Worm (Caenorhabditis elegans) whole organism, late embryonic: ENCODE measurements around the gene F54D5.9.

Source experiments
- C08G9.2 ChIP-seq: sonication (generic microtip); optimal IDR thresholded peaks from 2 replicates; lab custom pipeline; 2016; ENCODE audit warnings: mild to moderate bottlenecking, missing genetic modification characterization, moderate library complexity, missing compliant biosample characterization
- C38D4.7 ChIP-seq: fragments of 200-800 bp; sonication (Bioruptor generic); optimal IDR thresholded peaks from 2 replicates; lab custom pipeline; 2018; ENCODE audit warnings: mild to moderate bottlenecking, missing genetic modification characterization, moderate library complexity, missing compliant biosample characterization
- F13H6.1 ChIP-seq: sonication (generic microtip); optimal IDR thresholded peaks from 2 replicates; lab custom pipeline; 2016; ENCODE audit warnings: missing genetic modification characterization, missing compliant biosample characterization
- K09A11.1 ChIP-seq: sonication (generic microtip); optimal IDR thresholded peaks from 2 replicates; lab custom pipeline; 2017; ENCODE audit warnings: antibody characterized with exemption, mild to moderate bottlenecking, missing genetic modification characterization, missing compliant biosample characterization; ENCODE audit not compliant: insufficient read depth
- T23F11.4 ChIP-seq: fragments of 200-800 bp; sonication (Bioruptor generic); optimal IDR thresholded peaks from 2 replicates; lab custom pipeline; 2018; ENCODE audit warnings: mild to moderate bottlenecking, missing genetic modification characterization, missing compliant biosample characterization
- Y22D7AL.16 ChIP-seq: sonication (generic microtip); optimal IDR thresholded peaks from 2 replicates; lab custom pipeline; 2016; ENCODE audit warnings: missing genetic modification characterization, missing compliant biosample characterization
- ama-1 ChIP-seq: fragments of 150-350 bp; optimal IDR thresholded peaks from 2 replicates; lab custom pipeline; 2014
- ceh-14 ChIP-seq: sonication (generic microtip); optimal IDR thresholded peaks from 2 replicates; lab custom pipeline; 2016; ENCODE audit warnings: missing genotype, missing genetic modification characterization, missing compliant biosample characterization
- ceh-19 ChIP-seq: fragments of 200-800 bp; sonication (Bioruptor generic); optimal IDR thresholded peaks from 2 replicates; lab custom pipeline; 2018; ENCODE audit warnings: mild to moderate bottlenecking, missing genetic modification characterization, missing compliant biosample characterization
- ceh-2 ChIP-seq: sonication (generic microtip); optimal IDR thresholded peaks from 2 replicates; lab custom pipeline; 2016; ENCODE audit warnings: missing genotype, missing genetic modification characterization, missing compliant biosample characterization
- ceh-24 ChIP-seq: sonication (generic microtip); optimal IDR thresholded peaks from 2 replicates; lab custom pipeline; 2016; ENCODE audit warnings: mild to moderate bottlenecking, missing genetic modification characterization, missing compliant biosample characterization
- ceh-31 ChIP-seq: sonication (generic microtip); optimal IDR thresholded peaks from 2 replicates; lab custom pipeline; 2016; ENCODE audit warnings: missing genetic modification characterization, missing compliant biosample characterization
- ceh-34 ChIP-seq: sonication (generic microtip); optimal IDR thresholded peaks from 2 replicates; lab custom pipeline; 2016; ENCODE audit warnings: mild to moderate bottlenecking, missing genetic modification characterization, missing compliant biosample characterization
- ceh-48 ChIP-seq: sonication (generic microtip); optimal IDR thresholded peaks from 2 replicates; lab custom pipeline; 2016; ENCODE audit warnings: missing genetic modification characterization, inconsistent platforms, missing compliant biosample characterization
- ceh-6 ChIP-seq: fragments of 200-800 bp; sonication (Bioruptor generic); optimal IDR thresholded peaks from 2 replicates; lab custom pipeline; 2018; ENCODE audit warnings: mild to moderate bottlenecking, missing genetic modification characterization, missing compliant biosample characterization
- dmd-4 ChIP-seq: sonication (generic microtip); optimal IDR thresholded peaks from 2 replicates; lab custom pipeline; 2016; ENCODE audit warnings: borderline replicate concordance, missing genetic modification characterization, missing compliant biosample characterization
- dve-1 ChIP-seq: sonication (generic microtip); optimal IDR thresholded peaks from 2 replicates; lab custom pipeline; 2017; ENCODE audit warnings: antibody characterized with exemption, mild to moderate bottlenecking, missing genetic modification characterization, missing compliant biosample characterization
- elt-2 ChIP-seq: sonication (generic microtip); optimal IDR thresholded peaks from 2 replicates; lab custom pipeline; 2016; ENCODE audit warnings: missing genetic modification reagents, missing genetic modification characterization, missing compliant biosample characterization
- elt-4 ChIP-seq: sonication (generic microtip); optimal IDR thresholded peaks from 2 replicates; lab custom pipeline; 2016; ENCODE audit warnings: missing genetic modification characterization, missing compliant biosample characterization
- eyg-1 ChIP-seq: sonication (generic microtip); optimal IDR thresholded peaks from 2 replicates; lab custom pipeline; 2016; ENCODE audit warnings: missing genotype, missing genetic modification characterization, missing compliant biosample characterization
- gmeb-2 ChIP-seq: sonication (generic microtip); optimal IDR thresholded peaks from 2 replicates; lab custom pipeline; 2016; ENCODE audit warnings: missing genetic modification characterization, inconsistent platforms, missing compliant biosample characterization
- hlh-13 ChIP-seq: fragments of 200-800 bp; sonication (Bioruptor generic); optimal IDR thresholded peaks from 2 replicates; lab custom pipeline; 2018; ENCODE audit warnings: mild to moderate bottlenecking, missing genetic modification characterization, missing compliant biosample characterization
- hlh-15 ChIP-seq: sonication (generic microtip); optimal IDR thresholded peaks from 2 replicates; lab custom pipeline; 2016; ENCODE audit warnings: missing genetic modification characterization, missing compliant biosample characterization
- hlh-30 ChIP-seq: sonication (generic microtip); optimal IDR thresholded peaks from 2 replicates; lab custom pipeline; 2017; ENCODE audit warnings: antibody characterized with exemption, missing genetic modification characterization, missing compliant biosample characterization; ENCODE audit not compliant: insufficient read depth
- hlh-6 ChIP-seq: sonication (generic microtip); optimal IDR thresholded peaks from 2 replicates; lab custom pipeline; 2016; ENCODE audit warnings: missing genotype, missing genetic modification characterization, missing compliant biosample characterization
- lim-6 ChIP-seq: sonication (generic microtip); optimal IDR thresholded peaks from 2 replicates; lab custom pipeline; 2016; ENCODE audit warnings: missing genetic modification characterization, missing compliant biosample characterization
- lin-11 ChIP-seq: fragments of 200-800 bp; sonication (Bioruptor generic); optimal IDR thresholded peaks from 2 replicates; lab custom pipeline; 2018; ENCODE audit warnings: mild to moderate bottlenecking, missing genetic modification characterization, missing compliant biosample characterization
- mec-3 ChIP-seq: sonication (generic microtip); optimal IDR thresholded peaks from 2 replicates; lab custom pipeline; 2016; ENCODE audit warnings: borderline replicate concordance, missing genetic modification characterization, missing compliant biosample characterization
- nhr-11 ChIP-seq: fragments of 150-350 bp; optimal IDR thresholded peaks from 2 replicates; lab custom pipeline; 2014; ENCODE audit warnings: missing biosample characterization, missing genetic modification characterization
- nhr-232 ChIP-seq: sonication (generic microtip); optimal IDR thresholded peaks from 2 replicates; lab custom pipeline; 2016; ENCODE audit warnings: missing genetic modification characterization, missing compliant biosample characterization
- npax-4 ChIP-seq: sonication (generic microtip); optimal IDR thresholded peaks from 2 replicates; lab custom pipeline; 2016; ENCODE audit warnings: missing genetic modification characterization, missing compliant biosample characterization
- odd-2 ChIP-seq: sonication (generic microtip); optimal IDR thresholded peaks from 2 replicates; lab custom pipeline; 2017; ENCODE audit warnings: antibody characterized with exemption, mild to moderate bottlenecking, missing genetic modification characterization, missing compliant biosample characterization
- pat-9 ChIP-seq: fragments of 200-800 bp; sonication (Bioruptor generic); optimal IDR thresholded peaks from 2 replicates; lab custom pipeline; 2018; ENCODE audit warnings: mild to moderate bottlenecking, missing genetic modification characterization, moderate library complexity, missing compliant biosample characterization
- pax-1 ChIP-seq: fragments of 150-350 bp; optimal IDR thresholded peaks from 2 replicates; lab custom pipeline; 2014; ENCODE audit warnings: missing biosample characterization, missing genetic modification characterization
- pha-2 ChIP-seq: sonication (generic microtip); optimal IDR thresholded peaks from 2 replicates; lab custom pipeline; 2017; ENCODE audit warnings: mild to moderate bottlenecking, missing genetic modification characterization, missing compliant biosample characterization
- pha-4 ChIP-seq: fragments of 150-350 bp; optimal IDR thresholded peaks from 2 replicates; lab custom pipeline; 2018; ENCODE audit warnings: missing biosample characterization, missing genetic modification reagents, missing genetic modification characterization
- pqm-1 ChIP-seq: sonication (generic microtip); optimal IDR thresholded peaks from 2 replicates; lab custom pipeline; 2016; ENCODE audit warnings: missing genetic modification characterization, missing compliant biosample characterization
- ref-2 ChIP-seq: sonication (generic microtip); optimal IDR thresholded peaks from 2 replicates; lab custom pipeline; 2016; ENCODE audit warnings: missing genetic modification characterization, missing compliant biosample characterization
- rnt-1 ChIP-seq: sonication (generic microtip); optimal IDR thresholded peaks from 2 replicates; lab custom pipeline; 2016; ENCODE audit warnings: missing genetic modification characterization, missing compliant biosample characterization
- sdc-2 ChIP-seq: sonication (generic microtip); optimal IDR thresholded peaks from 2 replicates; lab custom pipeline; 2016; ENCODE audit warnings: missing genotype, missing genetic modification characterization, missing compliant biosample characterization
- sox-2 ChIP-seq: fragments of 200-800 bp; sonication (Bioruptor generic); IDR thresholded peaks from 2 replicates; pipeline ENCODE4 v1.3.6; 2022; ENCODE audit warnings: missing genetic modification reagents, missing genetic modification characterization, missing compliant biosample characterization
- syd-9 ChIP-seq: sonication (generic microtip); optimal IDR thresholded peaks from 2 replicates; lab custom pipeline; 2016; ENCODE audit warnings: mild to moderate bottlenecking, missing genetic modification characterization, moderate library complexity, missing compliant biosample characterization
- tbx-2 ChIP-seq: sonication (generic microtip); optimal IDR thresholded peaks from 2 replicates; lab custom pipeline; 2016; ENCODE audit warnings: missing genetic modification characterization, missing compliant biosample characterization
- tbx-7 ChIP-seq: sonication (generic microtip); optimal IDR thresholded peaks from 2 replicates; lab custom pipeline; 2016; ENCODE audit warnings: missing genotype, missing genetic modification characterization, missing compliant biosample characterization
- ttx-3 ChIP-seq: sonication (generic microtip); optimal IDR thresholded peaks from 2 replicates; lab custom pipeline; 2016; ENCODE audit warnings: missing genetic modification reagents, missing genetic modification characterization, missing compliant biosample characterization
- unc-86 ChIP-seq: sonication (generic microtip); optimal IDR thresholded peaks from 2 replicates; lab custom pipeline; 2016; ENCODE audit warnings: missing genetic modification characterization, missing compliant biosample characterization
- zip-5 ChIP-seq: sonication (generic microtip); optimal IDR thresholded peaks from 2 replicates; lab custom pipeline; 2016; ENCODE audit warnings: missing genetic modification characterization, missing compliant biosample characterization
- ztf-16 ChIP-seq: sonication (generic microtip); optimal IDR thresholded peaks from 2 replicates; lab custom pipeline; 2017; ENCODE audit warnings: missing genetic modification characterization, missing compliant biosample characterization

Gene F54D5.9

DNA sequence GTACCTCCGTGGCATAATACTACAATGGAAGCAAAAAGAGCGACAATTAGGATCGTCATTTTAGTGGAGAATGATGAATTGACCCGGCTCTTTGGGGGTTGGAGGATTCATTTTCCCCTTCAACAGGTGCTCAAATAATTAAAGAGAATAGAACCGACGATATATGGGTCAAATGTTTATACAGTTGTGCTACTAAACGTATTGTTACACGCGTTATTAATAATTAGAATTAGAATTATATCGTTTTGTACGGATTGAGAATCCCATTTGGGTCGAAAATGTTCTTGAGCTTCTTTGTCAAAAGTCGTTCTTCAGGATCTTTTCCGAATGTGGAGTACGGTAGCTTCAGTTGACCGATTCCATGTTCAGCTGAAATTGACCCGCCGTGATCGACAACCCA is 5.9 kb downstream of the F54D5.9 start, which contains the start of gene Y62F5A.9:
TSS of gene Y62F5A.9 (minus strand) at position 101 of the 400 bp plus-strand sequence.
- TF ChIP-seq tbx-7 (tag; lab: Kevin White, UChicago) (no peak), unc-86 (tag; lab: Kevin White, UChicago) (no peak), sdc-2 (no peak), mec-3 (tag; lab: Kevin White, UChicago) (no peak), ama-1 (lab: Kevin White, UChicago) (no peak), C38D4.7 (GFP tag; lab: Kevin White, UChicago) (no peak), hlh-15 (tag; lab: Kevin White, UChicago) (no peak), pat-9 (tag; lab: Kevin White, UChicago) (no peak), npax-4 (no peak), ztf-16 (no peak), nhr-232 (tag; lab: Kevin White, UChicago) (no peak), lim-6 (tag; lab: Kevin White, UChicago) (no peak), dve-1 (tag; lab: Kevin White, UChicago) (no peak), pqm-1 (no peak), rnt-1 (tag; lab: Kevin White, UChicago) (no peak), ceh-2 (tag; lab: Kevin White, UChicago) (no peak), elt-2 (tag; lab: Kevin White, UChicago) (no peak), F13H6.1 (tag; lab: Kevin White, UChicago) (no peak), zip-5 (tag; lab: Kevin White, UChicago) (no peak), ceh-19 (GFP tag; lab: Kevin White, UChicago) (no peak)

DNA sequence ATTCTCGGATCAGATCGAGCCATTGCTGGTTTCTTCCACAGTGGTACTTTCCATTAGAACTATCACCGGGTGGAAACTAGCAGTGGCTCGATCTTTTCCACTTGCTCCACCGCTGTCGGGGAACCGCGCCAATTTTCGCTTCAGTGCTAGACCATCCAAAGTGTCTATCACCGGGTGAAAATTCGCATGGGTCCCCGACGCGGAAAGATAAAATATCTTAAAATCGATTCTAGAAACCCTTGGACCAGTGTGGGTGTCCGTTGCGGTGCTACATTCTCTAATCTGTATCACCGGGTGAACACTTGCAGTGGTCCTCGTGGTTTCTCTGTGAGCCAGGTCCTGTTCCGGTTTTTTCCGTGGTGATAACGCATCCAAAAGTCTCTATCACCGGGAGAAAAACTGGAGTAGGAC is 7.0 kb downstream of the F54D5.9 start:
- TF ChIP-seq ama-1 (lab: Kevin White, UChicago) (peak; percentile 96), npax-4 (no peak)
- TF ChIP-seq, all 69 proteins: peak for 1

DNA sequence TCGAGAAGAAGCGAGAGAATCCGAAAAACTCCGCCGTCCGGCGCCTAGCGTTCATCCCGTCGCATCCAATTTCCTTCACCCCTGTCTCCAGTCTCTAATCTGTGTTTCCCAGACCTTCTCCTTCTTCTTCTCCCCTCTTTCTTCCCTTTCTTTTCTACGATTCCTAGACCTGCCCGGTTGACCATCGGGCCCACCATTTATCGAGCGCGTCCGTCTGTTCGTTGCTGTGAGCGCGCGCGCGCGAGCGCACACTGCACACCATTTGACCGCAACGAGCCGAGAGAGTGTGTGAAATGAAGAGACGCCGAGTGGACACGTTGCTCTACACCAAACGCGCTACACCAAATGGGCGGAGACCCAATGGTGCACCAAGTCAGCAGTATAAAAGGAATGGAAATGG is 7.5 kb downstream of the F54D5.9 start:
- TF ChIP-seq elt-4, result no peak
- TF ChIP-seq ceh-31 (tag; lab: Kevin White, UChicago), result peak; percentile 66
- peak; percentile 28 for TF ChIP-seq pax-1 (tag; lab: Kevin White, UChicago)
- no peak for TF ChIP-seq sox-2 (GFP tag; lab: Robert Waterston, UW)
- peak; percentile 60 for TF ChIP-seq eyg-1 (tag; lab: Kevin White, UChicago)
- no peak for TF ChIP-seq gmeb-2 (tag; lab: Kevin White, UChicago)
- no peak for TF ChIP-seq pha-2 (tag; lab: Kevin White, UChicago)
- peak; percentile 17 for TF ChIP-seq ceh-6
- peak; percentile 13 for TF ChIP-seq tbx-2 (tag; lab: Kevin White, UChicago)
- no peak for TF ChIP-seq Y22D7AL.16 (tag; lab: Kevin White, UChicago)
- no peak for TF ChIP-seq lin-11
- no peak for TF ChIP-seq pha-4 (tag; lab: Kevin White, UChicago)
- TF ChIP-seq ttx-3 (tag; lab: Kevin White, UChicago), result no peak
- no peak for TF ChIP-seq tbx-7 (tag; lab: Kevin White, UChicago)
- peak; percentile 78 for TF ChIP-seq ceh-34
- TF ChIP-seq nhr-232 (tag; lab: Kevin White, UChicago), result no peak
- TF ChIP-seq ceh-2 (tag; lab: Kevin White, UChicago), result peak; percentile 31
- no peak for TF ChIP-seq K09A11.1 (tag; lab: Kevin White, UChicago)
- peak; percentile 5 for TF ChIP-seq T23F11.4
- TF ChIP-seq hlh-30 (tag; lab: Kevin White, UChicago), result peak; percentile 80
- TF ChIP-seq ceh-19 (GFP tag; lab: Kevin White, UChicago), result peak; percentile 58
- TF ChIP-seq sdc-2, result no peak
- no peak for TF ChIP-seq hlh-6 (tag; lab: Kevin White, UChicago)
- TF ChIP-seq hlh-13 (GFP tag; lab: Kevin White, UChicago), result no peak
- TF ChIP-seq mec-3 (tag; lab: Kevin White, UChicago), result no peak
- TF ChIP-seq syd-9 (tag; lab: Kevin White, UChicago), result peak; percentile 32
- TF ChIP-seq ceh-14 (tag; lab: Kevin White, UChicago), result peak; percentile 16
- TF ChIP-seq rnt-1 (tag; lab: Kevin White, UChicago), result peak; percentile 49
- TF ChIP-seq ceh-24 (tag; lab: Kevin White, UChicago), result no peak
- peak; percentile 41 for TF ChIP-seq dmd-4 (tag; lab: Kevin White, UChicago)
- TF ChIP-seq C08G9.2 (tag; lab: Kevin White, UChicago), result peak; percentile 33
- no peak for TF ChIP-seq pqm-1
- TF ChIP-seq odd-2 (tag; lab: Kevin White, UChicago), result no peak
- TF ChIP-seq ref-2 (tag; lab: Kevin White, UChicago), result peak; percentile 52
- peak; percentile 22 for TF ChIP-seq ceh-48 (tag; lab: Kevin White, UChicago)
- no peak for TF ChIP-seq nhr-11
